Worm (Caenorhabditis elegans): ENCODE data around the gene Y62H9A.14.

DNA sequence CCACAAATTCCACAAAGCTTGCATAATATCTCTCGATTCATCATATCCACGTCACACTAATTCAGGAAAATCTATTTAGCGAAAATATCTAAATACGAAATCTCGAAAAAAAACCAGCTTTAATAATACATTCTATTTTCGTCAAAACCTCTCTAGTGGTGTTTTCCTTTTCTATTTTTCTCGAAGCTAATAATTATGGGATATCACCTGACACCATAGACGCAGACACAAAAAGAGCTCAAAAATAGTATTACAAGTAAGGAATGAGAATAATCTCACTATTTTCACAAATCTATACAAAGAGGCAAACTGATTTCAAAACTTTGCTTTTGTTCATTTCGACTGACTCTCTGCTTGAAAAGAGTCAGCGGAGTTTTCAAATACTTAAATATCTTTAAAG, 48.1 kb downstream of the Y62H9A.14 start:
- no peak for TF ChIP-seq ama-1 (optimal IDR thresholded peaks at IDR 0.05)
- TF ChIP-seq unc-62 (GFP tag; optimal IDR thresholded peaks at IDR 0.05 in 1 of 2), result no peak
- TF ChIP-seq unc-62 (tag; optimal IDR thresholded peaks at IDR 0.05), result no peak
- no peak for TF ChIP-seq unc-39 (tag; optimal IDR thresholded peaks at IDR 0.05)
- TF ChIP-seq mep-1 (tag; optimal IDR thresholded peaks at IDR 0.05), result no peak
- no peak for TF ChIP-seq dmd-8 (GFP tag; IDR thresholded peaks at IDR 0.05)
- TF ChIP-seq nhr-111 (GFP tag; optimal IDR thresholded peaks at IDR 0.05), result no peak
- no peak for TF ChIP-seq nhr-237 (tag; optimal IDR thresholded peaks at IDR 0.05)
- TF ChIP-seq snpc-4 (tag; optimal IDR thresholded peaks at IDR 0.05), result no peak
- TF ChIP-seq nhr-25 (tag; optimal IDR thresholded peaks at IDR 0.05; ENCODE audit: borderline replicate concordance, insufficient read depth), result no peak
- TF ChIP-seq skn-1 (tag; optimal IDR thresholded peaks at IDR 0.05), result no peak

Data from whole organism, L4 larva.